Fruit fly (Drosophila melanogaster) whole organism, embryonic: ENCODE data around the gene r2d2.

Experiments
- CG1233 ChIP-seq: fragments of 200-800 bp; sonication (Bioruptor generic); optimal IDR thresholded peaks from 4 replicates; lab custom pipeline; 2018; ENCODE audit warnings: missing biosample characterization, mild to moderate bottlenecking, missing genetic modification characterization
- CG13424 ChIP-seq: fragments of 200-800 bp; sonication (Bioruptor generic); optimal IDR thresholded peaks from 2 replicates; lab custom pipeline; 2019; ENCODE audit warnings: missing biosample characterization, mild to moderate bottlenecking, missing genetic modification characterization, moderate library complexity
- CG14860 ChIP-seq: fragments of 200-800 bp; sonication (Bioruptor generic); IDR thresholded peaks from 3 replicates; pipeline ENCODE4 v1.3.6; 2022; ENCODE audit warnings: missing biosample characterization, missing genetic modification characterization; ENCODE audit not compliant: partially characterized antibody
- CG15269 ChIP-seq: fragments of 200-800 bp; sonication (Bioruptor generic); optimal IDR thresholded peaks from 2 replicates; lab custom pipeline; 2018; ENCODE audit warnings: missing biosample characterization, mild to moderate bottlenecking, missing genetic modification characterization, moderate library complexity
- CG15696 ChIP-seq: fragments of 200-800 bp; sonication (Bioruptor generic); optimal IDR thresholded peaks from 2 replicates; lab custom pipeline; 2019; ENCODE audit warnings: missing biosample characterization, mild to moderate bottlenecking, missing genetic modification characterization, moderate library complexity
- CG1792 ChIP-seq: fragments of 200-800 bp; sonication (Bioruptor generic); optimal IDR thresholded peaks from 2 replicates; lab custom pipeline; 2016; ENCODE audit warnings: missing biosample characterization, missing genetic modification characterization
- CG18011 ChIP-seq: fragments of 200-800 bp; sonication (Bioruptor generic); optimal IDR thresholded peaks from 2 replicates; lab custom pipeline; 2017; ENCODE audit warnings: missing biosample characterization, missing genetic modification characterization, mild to moderate bottlenecking, moderate library complexity, missing genotype
- CG1832 ChIP-seq: fragments of 200-800 bp; sonication (Bioruptor generic); optimal IDR thresholded peaks from 2 replicates; lab custom pipeline; 2017; ENCODE audit warnings: missing biosample characterization, mild to moderate bottlenecking, missing genetic modification characterization, inconsistent platforms
- CG3163 ChIP-seq: fragments of 200-800 bp; sonication (Bioruptor generic); optimal IDR thresholded peaks from 3 replicates; lab custom pipeline; 2016; ENCODE audit warnings: missing biosample characterization, missing genetic modification characterization
- CG32532 ChIP-seq: fragments of 200-800 bp; sonication (Bioruptor generic); IDR thresholded peaks from 2 replicates; pipeline ENCODE4 v1.3.6; 2022; ENCODE audit warnings: missing biosample characterization, missing genetic modification characterization
- CG3281 ChIP-seq: fragments of 200-800 bp; sonication (Bioruptor generic); optimal IDR thresholded peaks from 3 replicates; lab custom pipeline; 2017; ENCODE audit warnings: missing biosample characterization, mild to moderate bottlenecking, missing genetic modification characterization
- CG34422 ChIP-seq: fragments of 200-800 bp; sonication (Bioruptor generic); IDR thresholded peaks from 3 replicates; pipeline ENCODE4 v1.3.6; 2022; ENCODE audit warnings: missing biosample characterization, missing genetic modification characterization
- CG7745 ChIP-seq: fragments of 200-800 bp; sonication (Bioruptor generic); optimal IDR thresholded peaks from 2 replicates; lab custom pipeline; 2018; ENCODE audit warnings: missing biosample characterization, mild to moderate bottlenecking, missing genetic modification characterization, moderate library complexity
- CG9817 ChIP-seq: fragments of 200-800 bp; sonication (Bioruptor generic); optimal IDR thresholded peaks from 2 replicates; lab custom pipeline; 2018; ENCODE audit warnings: missing biosample characterization, mild to moderate bottlenecking, missing genetic modification characterization, moderate library complexity
- D19A ChIP-seq: fragments of 200-800 bp; optimal IDR thresholded peaks from 3 replicates; lab custom pipeline; 2019; ENCODE audit warnings: missing biosample characterization, mild to moderate bottlenecking, missing genetic modification characterization, moderate library complexity
- Dip3 ChIP-seq: fragments of 200-800 bp; sonication (Bioruptor generic); optimal IDR thresholded peaks from 3 replicates; lab custom pipeline; 2016; ENCODE audit warnings: missing biosample characterization, missing genetic modification characterization
- Doc3 ChIP-seq: fragments of 200-800 bp; sonication (Bioruptor generic); IDR thresholded peaks from 3 replicates; pipeline ENCODE4 v1.3.6; 2022; ENCODE audit warnings: missing biosample characterization, missing genetic modification characterization; ENCODE audit not compliant: partially characterized antibody
- ERR ChIP-seq: fragments of 200-800 bp; sonication (Bioruptor generic); optimal IDR thresholded peaks from 2 replicates; lab custom pipeline; 2016; ENCODE audit warnings: missing biosample characterization, missing genetic modification characterization
- Fer2 ChIP-seq: fragments of 200-800 bp; sonication (Bioruptor generic); optimal IDR thresholded peaks from 2 replicates; lab custom pipeline; 2018; ENCODE audit warnings: missing biosample characterization, mild to moderate bottlenecking, missing genetic modification characterization, moderate library complexity
- HmgZ ChIP-seq: fragments of 200-800 bp; sonication (Bioruptor generic); optimal IDR thresholded peaks from 2 replicates; lab custom pipeline; 2018; ENCODE audit warnings: missing biosample characterization, mild to moderate bottlenecking, missing genetic modification characterization
- MTF-1 ChIP-seq: fragments of 200-800 bp; sonication (Bioruptor generic); optimal IDR thresholded peaks from 2 replicates; lab custom pipeline; 2018; ENCODE audit warnings: missing biosample characterization, mild to moderate bottlenecking, missing genetic modification characterization, borderline replicate concordance
- Nf-YC ChIP-seq: fragments of 200-800 bp; optimal IDR thresholded peaks from 3 replicates; lab custom pipeline; 2019; ENCODE audit warnings: missing biosample characterization, mild to moderate bottlenecking, missing genetic modification characterization, moderate library complexity
- Oaz ChIP-seq: fragments of 200-800 bp; sonication (Bioruptor generic); IDR thresholded peaks from 2 replicates; pipeline ENCODE4 v1.3.6; 2022; ENCODE audit warnings: missing biosample characterization, missing genetic modification characterization
- Oli ChIP-seq: fragments of 200-800 bp; sonication (Bioruptor generic); optimal IDR thresholded peaks from 2 replicates; lab custom pipeline; 2018; ENCODE audit warnings: missing biosample characterization, mild to moderate bottlenecking, missing genetic modification characterization, moderate library complexity
- Ravus ChIP-seq: fragments of 200-800 bp; sonication (Bioruptor generic); IDR thresholded peaks from 2 replicates; pipeline ENCODE4 v1.3.6; 2022; ENCODE audit warnings: missing biosample characterization, missing genetic modification characterization
- Six4 ChIP-seq: fragments of 200-800 bp; sonication (Bioruptor generic); optimal IDR thresholded peaks from 2 replicates; lab custom pipeline; 2016; ENCODE audit warnings: missing biosample characterization, missing genetic modification characterization
- Stat92E ChIP-seq, 3 experiments: fragments of >200 bp in 2 of 3; fragments of 200-800 bp in 1 of 3; sonication (Bioruptor generic) in 1 of 3; optimal IDR thresholded peaks; 2 replicates each; lab custom pipeline; 2017 to 2019; ENCODE audit warnings: missing biosample characterization in 3 of 3, missing genetic modification characterization in 3 of 3, mild to moderate bottlenecking in 1 of 3, moderate library complexity in 1 of 3
- Taf1 ChIP-seq: fragments of 200-800 bp; sonication (Bioruptor generic); IDR thresholded peaks from 2 replicates; pipeline ENCODE4 v1.3.6; 2022; ENCODE audit warnings: missing biosample characterization, missing genetic modification characterization
- ash1 ChIP-seq: fragments of 200-800 bp; sonication (Bioruptor generic); optimal IDR thresholded peaks from 2 replicates; lab custom pipeline; 2018; ENCODE audit warnings: missing biosample characterization, mild to moderate bottlenecking, missing genetic modification characterization
- bsh ChIP-seq, 2 experiments: fragments of 200-800 bp; sonication (Bioruptor generic); optimal IDR thresholded peaks; 2 replicates each; lab custom pipeline; 2017 to 2018; ENCODE audit warnings: mild to moderate bottlenecking in 2 of 2, missing biosample characterization in 2 of 2, missing genetic modification characterization in 2 of 2, moderate library complexity in 1 of 2
- chif ChIP-seq, 2 experiments: fragments of 200-800 bp; sonication (Bioruptor generic); optimal IDR thresholded peaks; 3 replicates each; lab custom pipeline; 2016; ENCODE audit warnings: missing biosample characterization in 2 of 2, missing genetic modification characterization in 2 of 2
- ci ChIP-seq: fragments of 200-800 bp; sonication (Bioruptor generic); IDR thresholded peaks from 3 replicates; pipeline ENCODE4 v1.3.6; 2022; ENCODE audit warnings: missing biosample characterization, missing genetic modification characterization
- dati ChIP-seq: fragments of 200-800 bp; sonication (Bioruptor generic); IDR thresholded peaks from 2 replicates; pipeline ENCODE4 v1.3.6; 2022; ENCODE audit warnings: missing biosample characterization, missing genetic modification characterization
- gem ChIP-seq: fragments of 200-800 bp; sonication (Bioruptor generic); optimal IDR thresholded peaks from 2 replicates; lab custom pipeline; 2019; ENCODE audit warnings: missing biosample characterization, mild to moderate bottlenecking, missing genetic modification characterization, moderate library complexity
- kay ChIP-seq: fragments of 200-800 bp; sonication (Bioruptor generic); optimal IDR thresholded peaks from 2 replicates; lab custom pipeline; 2016; ENCODE audit warnings: missing biosample characterization, missing genetic modification characterization
- ken ChIP-seq: fragments of 200-800 bp; sonication (Bioruptor generic); IDR thresholded peaks from 3 replicates; pipeline ENCODE4 v1.3.6; 2022; ENCODE audit warnings: missing biosample characterization, missing genetic modification characterization
- lilli ChIP-seq: fragments of 200-800 bp; sonication (Bioruptor generic); optimal IDR thresholded peaks from 3 replicates; lab custom pipeline; 2016; ENCODE audit warnings: missing biosample characterization, missing genetic modification characterization
- pb ChIP-seq: fragments of 200-800 bp; sonication (Bioruptor generic); optimal IDR thresholded peaks from 3 replicates; lab custom pipeline; 2016; ENCODE audit warnings: missing biosample characterization, missing genetic modification characterization
- pho ChIP-seq: fragments of 200-800 bp; sonication (Bioruptor generic); optimal IDR thresholded peaks from 2 replicates; lab custom pipeline; 2016; ENCODE audit warnings: missing biosample characterization, missing genetic modification characterization
- phol ChIP-seq: fragments of 200-800 bp; sonication (Bioruptor generic); optimal IDR thresholded peaks from 3 replicates; lab custom pipeline; 2018; ENCODE audit warnings: missing biosample characterization, mild to moderate bottlenecking, missing genetic modification characterization, moderate library complexity
- psq ChIP-seq: fragments of 200-800 bp; sonication (Bioruptor generic); optimal IDR thresholded peaks from 2 replicates; lab custom pipeline; 2017; ENCODE audit warnings: missing biosample characterization, missing genetic modification characterization
- pum ChIP-seq: fragments of 200-800 bp; sonication (Bioruptor generic); optimal IDR thresholded peaks from 2 replicates; lab custom pipeline; 2016; ENCODE audit warnings: missing biosample characterization, missing genetic modification characterization
- rib ChIP-seq: fragments of 200-800 bp; sonication (Bioruptor generic); IDR thresholded peaks from 2 replicates; pipeline ENCODE4 v1.3.6; 2022; ENCODE audit warnings: missing biosample characterization, missing genetic modification characterization
- shn ChIP-seq: fragments of 200-800 bp; sonication (Bioruptor generic); optimal IDR thresholded peaks from 3 replicates; lab custom pipeline; 2016; ENCODE audit warnings: missing biosample characterization, missing genetic modification characterization
- so ChIP-seq: fragments of 200-800 bp; sonication (Bioruptor generic); IDR thresholded peaks from 3 replicates; pipeline ENCODE4 v1.3.6; 2022; ENCODE audit warnings: missing biosample characterization, missing genetic modification characterization
- tll ChIP-seq, 2 experiments: fragments of 200-800 bp in 1 of 2; fragments of >200 bp in 1 of 2; sonication (Bioruptor generic) in 1 of 2; optimal IDR thresholded peaks; 2 replicates each; lab custom pipeline; 2017 to 2019; ENCODE audit warnings: missing biosample characterization in 2 of 2, missing genetic modification characterization in 2 of 2, mild to moderate bottlenecking in 1 of 2, moderate library complexity in 1 of 2
- trh ChIP-seq: fragments of 200-800 bp; sonication (Bioruptor generic); optimal IDR thresholded peaks from 2 replicates; lab custom pipeline; 2016; ENCODE audit warnings: missing biosample characterization, missing genetic modification characterization
- vvl ChIP-seq: fragments of 200-800 bp; sonication (Bioruptor generic); IDR thresholded peaks from 2 replicates; pipeline ENCODE4 v1.3.6; 2022; ENCODE audit warnings: missing biosample characterization, missing genetic modification characterization

Gene r2d2

DNA sequence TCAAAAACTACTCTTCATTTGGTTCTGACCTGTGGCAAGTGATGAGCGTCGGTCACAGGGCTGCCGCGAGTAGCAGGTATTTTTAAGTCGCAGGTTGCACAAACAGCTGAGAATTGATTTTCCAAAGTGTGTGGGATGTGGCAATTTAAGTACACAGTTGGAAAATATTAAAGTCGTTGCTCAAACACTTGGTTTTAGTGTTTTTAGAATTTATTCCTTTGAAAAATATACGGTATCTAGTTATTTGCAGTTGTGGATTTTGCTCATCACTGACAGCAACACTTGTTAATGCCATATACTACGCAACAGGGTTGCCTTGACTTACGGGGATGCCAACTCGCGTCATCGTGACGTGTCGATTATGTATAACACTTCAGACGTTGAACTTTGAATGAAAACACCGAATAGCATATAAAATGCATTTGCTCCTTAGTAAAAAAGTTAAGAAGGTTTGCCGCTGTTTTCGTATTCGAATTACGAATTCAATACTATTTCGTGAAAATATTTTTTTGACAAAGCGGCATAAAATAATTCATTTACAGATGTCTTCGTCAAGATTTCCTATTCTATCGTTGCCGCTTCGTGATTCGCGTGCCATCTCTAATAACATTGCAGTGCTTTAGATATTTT lies at the start of gene r2d2, which contains the start of gene Herp (continued):
- TF ChIP-seq rib (GFP tag; lab: Robert Waterston, UW) = peak; percentile 86
- peak; percentile 70 to 99 for TF ChIP-seq tll (GFP tag; optimal IDR thresholded peaks at IDR 0.05; lab: Kevin White, UChicago)
- peak; percentile 91 for TF ChIP-seq so (GFP tag; lab: Robert Waterston, UW)
- TF ChIP-seq psq (GFP tag; lab: Kevin White, UChicago) = peak; percentile 54
- TF ChIP-seq trh (GFP tag; lab: Kevin White, UChicago) = peak; percentile 84
- peak; percentile 90 to 93 for TF ChIP-seq chif (GFP tag; optimal IDR thresholded peaks at IDR 0.05; lab: Kevin White, UChicago)
- TF ChIP-seq CG14860 (GFP tag; lab: Robert Waterston, UW) = peak; percentile 58; the same call in 1 of the 3 replicates
- TF ChIP-seq dati (GFP tag; lab: Robert Waterston, UW) = 0 out of 2 replicates have a peak, but pooled peaks have one; percentile 36
- TF ChIP-seq ash1 (GFP tag; lab: Kevin White, UChicago) = peak; percentile 55
- peak; percentile 96 for TF ChIP-seq shn
- peak; percentile 92 for TF ChIP-seq CG9817 (tag; lab: Kevin White, UChicago)
- TF ChIP-seq Stat92E (GFP tag; optimal IDR thresholded peaks at IDR 0.05; lab: Kevin White, UChicago) = peak in 1 of 3 experiments; percentile 66
- peak; percentile 93 for TF ChIP-seq pb (GFP tag; lab: Kevin White, UChicago)
- peak; percentile 83 for TF ChIP-seq Oli
- TF ChIP-seq CG34422 (GFP tag; lab: Robert Waterston, UW) = peak; percentile 92
- peak; percentile 91 for TF ChIP-seq CG15696 (tag; lab: Kevin White, UChicago)
- TF ChIP-seq MTF-1 (GFP tag; lab: Kevin White, UChicago) = peak; percentile 61
- TF ChIP-seq Doc3 (GFP tag; lab: Robert Waterston, UW) = peak; percentile 82
- TF ChIP-seq ERR (GFP tag; lab: Kevin White, UChicago) = peak; percentile 82
- TF ChIP-seq HmgZ (tag; lab: Kevin White, UChicago) = peak; percentile 96
- TF ChIP-seq CG1792 (GFP tag; lab: Kevin White, UChicago) = peak; percentile 91
- TF ChIP-seq CG32532 (GFP tag; lab: Robert Waterston, UW) = peak; percentile 90
- peak; percentile 83 for TF ChIP-seq D19A (tag; lab: Kevin White, UChicago)
- TF ChIP-seq Six4 = peak; percentile 87
- TF ChIP-seq CG7745 = peak; percentile 21
- peak; percentile 88 for TF ChIP-seq ken (GFP tag; lab: Robert Waterston, UW)
- TF ChIP-seq CG3281 (GFP tag; lab: Kevin White, UChicago) = peak; percentile 92
- TF ChIP-seq CG3163 (GFP tag; lab: Kevin White, UChicago) = peak; percentile 82
- peak; percentile 79 for TF ChIP-seq Oaz
- TF ChIP-seq CG1832 = no peak
- TF ChIP-seq gem (tag; lab: Kevin White, UChicago) = peak; percentile 93
- TF ChIP-seq pum = peak; percentile 94
- TF ChIP-seq CG15269 = peak; percentile 90
- TF ChIP-seq CG13424 = peak; percentile 94
- peak; percentile 82; the same call in 2 of the 3 replicates for TF ChIP-seq ci (GFP tag; lab: Robert Waterston, UW)
- TF ChIP-seq Fer2 (tag; lab: Kevin White, UChicago) = peak; percentile 87
- peak; percentile 93 for TF ChIP-seq Dip3
- TF ChIP-seq pho (GFP tag; lab: Kevin White, UChicago) = peak; percentile 95
- TF ChIP-seq bsh (GFP tag; optimal IDR thresholded peaks at IDR 0.05; lab: Kevin White, UChicago) = peak in 1 of 2 experiments; percentile 85
- TF ChIP-seq kay (GFP tag; lab: Kevin White, UChicago) = peak; percentile 86
- peak; percentile 81 for TF ChIP-seq Taf1 (GFP tag; lab: Robert Waterston, UW)
- TF ChIP-seq Ravus (GFP tag; lab: Robert Waterston, UW) = peak; percentile 63
- peak; percentile 90 for TF ChIP-seq phol (tag; lab: Kevin White, UChicago)
- peak; percentile 61 for TF ChIP-seq CG18011
- peak; percentile 95 for TF ChIP-seq lilli
- TF ChIP-seq CG1233 (GFP tag; lab: Kevin White, UChicago) = peak; percentile 89
- peak; percentile 87 for TF ChIP-seq Nf-YC (tag; lab: Kevin White, UChicago)
- TF ChIP-seq vvl (GFP tag; lab: Robert Waterston, UW) = peak; percentile 83
